Worm (Caenorhabditis elegans) whole organism, midembryonic: Measurements from ENCODE around the gene T20D4.12.
"Not testable (repeated sequence)": the region's sequence is repeated elsewhere in the genome, so short reads cannot be mapped to it uniquely, and the experiment has no call there.

Experiments used
- T22C8.4 ChIP-seq: fragments of 200-800 bp; sonication (Bioruptor generic); IDR thresholded peaks from 2 replicates; pipeline ENCODE4 v1.3.6; 2022; ENCODE audit warnings: missing genetic modification characterization, missing compliant biosample characterization
- cog-1 ChIP-seq: sonication (generic microtip); optimal IDR thresholded peaks from 2 replicates; lab custom pipeline; 2016; ENCODE audit warnings: missing genetic modification characterization, missing compliant biosample characterization
- flt-1 ChIP-seq: fragments of 200-800 bp; sonication (Bioruptor generic); IDR thresholded peaks from 2 replicates; pipeline ENCODE4 v1.3.6; 2022; ENCODE audit warnings: missing genetic modification characterization, missing compliant biosample characterization
- klf-2 ChIP-seq: fragments of 200-800 bp; sonication (Bioruptor generic); conservative IDR thresholded peaks from 2 replicates; pipeline ENCODE4 v1.3.6; 2022; ENCODE audit warnings: missing genetic modification reagents, missing genetic modification characterization, missing compliant biosample characterization
- med-1 ChIP-seq: sonication (generic microtip); optimal IDR thresholded peaks from 2 replicates; lab custom pipeline; 2017; ENCODE audit warnings: missing genetic modification characterization, mild to moderate bottlenecking, missing compliant biosample characterization, antibody characterized with exemption, missing genetic modification reagents; ENCODE audit not compliant: insufficient read depth
- ref-1 ChIP-seq: fragments of 200-800 bp; sonication (Bioruptor generic); conservative IDR thresholded peaks from 2 replicates; pipeline ENCODE4 v1.3.6; 2022; ENCODE audit warnings: missing genetic modification reagents, missing genetic modification characterization, missing compliant biosample characterization
- tab-1 ChIP-seq: fragments of 200-800 bp; sonication (Bioruptor generic); IDR thresholded peaks from 2 replicates; pipeline ENCODE4 v1.3.6; 2022; ENCODE audit warnings: missing genetic modification characterization, missing compliant biosample characterization
- ztf-23 ChIP-seq: fragments of 200-800 bp; sonication (Bioruptor generic); IDR thresholded peaks from 2 replicates; pipeline ENCODE4 v1.3.6; 2022; ENCODE audit warnings: missing genetic modification reagents, missing genetic modification characterization, missing compliant biosample characterization
- ztf-29 ChIP-seq: fragments of 200-800 bp; sonication (Bioruptor generic); IDR thresholded peaks from 2 replicates; pipeline ENCODE4 v1.3.6; 2022; ENCODE audit warnings: missing genetic modification reagents, missing genetic modification characterization, missing compliant biosample characterization

Gene T20D4.12

ce11 chrV:3396765-3397164 lies at the start of gene T20D4.12:
T20D4.12 (plus strand) TSS chrV:3397065.
- not testable (repeated sequence) for TF ChIP-seq ztf-29, tab-1, T22C8.4 (GFP tag; lab: Robert Waterston, UW)

- no peak for TF ChIP-seq T22C8.4 (GFP tag; lab: Robert Waterston, UW)
- TF ChIP-seq ref-1 (GFP tag; lab: Robert Waterston, UW): no peak
- no peak for TF ChIP-seq med-1 (GFP tag; lab: Kevin White, UChicago)
- TF ChIP-seq ztf-29 (GFP tag; lab: Robert Waterston, UW): no peak
- TF ChIP-seq klf-2: no peak
- TF ChIP-seq tab-1 (GFP tag; lab: Robert Waterston, UW): no peak
- no peak for TF ChIP-seq flt-1 (GFP tag; lab: Robert Waterston, UW)
- TF ChIP-seq ztf-23: no peak
- TF ChIP-seq cog-1 (tag; lab: Kevin White, UChicago): no peak
Observed at ce11 chrV:3347486-3347885, 49.4 kb upstream of the T20D4.12 start.

ce11 chrV:3349877-3350276 lies 47.0 kb upstream of the T20D4.12 start, which contains the start of gene C17B7.15:
C17B7.15 (plus strand) TSS chrV:3350177.
- no peak for TF ChIP-seq cog-1 (tag; lab: Kevin White, UChicago)
- TF ChIP-seq med-1 (GFP tag; lab: Kevin White, UChicago): no peak
- TF ChIP-seq ztf-29 (GFP tag; lab: Robert Waterston, UW): no peak
- TF ChIP-seq T22C8.4 (GFP tag; lab: Robert Waterston, UW): no peak
- no peak for TF ChIP-seq tab-1 (GFP tag; lab: Robert Waterston, UW)
- TF ChIP-seq flt-1 (GFP tag; lab: Robert Waterston, UW): no peak
- no peak for TF ChIP-seq ztf-23
- no peak for TF ChIP-seq klf-2
- no peak for TF ChIP-seq ref-1 (GFP tag; lab: Robert Waterston, UW)

ce11 chrV:3351266-3351665 lies 45.6 kb upstream of the T20D4.12 start, which contains the start of gene str-63:
str-63 (plus strand) TSS chrV:3351566.
- TF ChIP-seq ref-1 (GFP tag; lab: Robert Waterston, UW) (no peak), ztf-23 (no peak), cog-1 (tag; lab: Kevin White, UChicago) (no peak), ztf-29 (GFP tag; lab: Robert Waterston, UW) (no peak), T22C8.4 (GFP tag; lab: Robert Waterston, UW) (no peak), klf-2 (no peak), tab-1 (GFP tag; lab: Robert Waterston, UW) (no peak), med-1 (GFP tag; lab: Kevin White, UChicago) (no peak), flt-1 (GFP tag; lab: Robert Waterston, UW) (no peak)

ce11 chrV:3352925-3353324 lies 43.9 kb upstream of the T20D4.12 start, which contains the start of gene C17B7.12:
C17B7.12 (plus strand) TSS chrV:3353225.
- TF ChIP-seq cog-1 (tag; lab: Kevin White, UChicago): no peak
- no peak for TF ChIP-seq klf-2
- TF ChIP-seq tab-1 (GFP tag; lab: Robert Waterston, UW): no peak

DNA sequence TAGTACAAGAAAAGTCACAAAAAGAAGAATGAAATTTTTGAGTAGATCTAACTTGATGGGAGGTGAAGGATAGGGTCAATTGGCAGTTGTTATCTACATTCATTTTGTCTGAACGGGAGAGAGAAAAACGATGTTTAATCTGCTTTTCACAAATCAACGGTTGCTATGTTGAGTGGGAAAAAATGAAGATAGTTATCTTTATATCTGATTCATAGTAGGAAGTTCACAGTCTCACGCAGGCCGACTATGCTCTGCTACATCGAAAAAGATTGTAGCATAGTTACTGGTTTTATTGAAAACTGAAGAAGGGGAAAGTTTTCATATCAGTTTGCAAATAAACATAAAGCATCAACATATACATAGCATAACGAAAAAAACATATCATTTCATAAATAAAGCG lies 41.3 kb upstream of the T20D4.12 start:
- no peak for TF ChIP-seq med-1 (GFP tag; lab: Kevin White, UChicago)
- no peak for TF ChIP-seq ztf-23
- TF ChIP-seq ref-1 (GFP tag; lab: Robert Waterston, UW): no peak
- no peak for TF ChIP-seq cog-1 (tag; lab: Kevin White, UChicago)
- no peak for TF ChIP-seq flt-1 (GFP tag; lab: Robert Waterston, UW)
- no peak for TF ChIP-seq ztf-29 (GFP tag; lab: Robert Waterston, UW)
- no peak for TF ChIP-seq tab-1 (GFP tag; lab: Robert Waterston, UW)
- no peak for TF ChIP-seq T22C8.4 (GFP tag; lab: Robert Waterston, UW)
- TF ChIP-seq klf-2: no peak

DNA sequence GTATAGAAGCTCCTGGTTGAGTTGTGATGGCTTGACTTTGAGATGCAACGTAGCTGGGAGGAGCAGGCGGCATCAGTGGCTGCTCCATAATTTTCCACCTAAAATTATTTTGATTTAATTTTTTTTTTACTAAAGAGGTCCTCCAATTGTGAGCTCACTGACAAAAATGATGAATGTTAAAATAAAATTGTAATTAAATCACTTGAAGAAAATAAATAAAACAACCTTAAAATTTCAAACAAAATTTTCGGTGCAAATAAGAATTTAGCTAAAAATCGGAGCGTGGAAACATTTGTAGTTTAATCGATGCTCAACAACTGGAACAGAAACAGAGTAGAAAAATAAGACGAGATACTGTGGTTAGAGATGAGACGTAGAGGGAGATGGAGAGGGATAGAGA lies 39.8 kb upstream of the T20D4.12 start, which contains the start of gene scrm-3:
Gene scrm-3 (minus strand): TSS at position 101 of the 400 bp plus-strand sequence.
- TF ChIP-seq flt-1 (GFP tag; lab: Robert Waterston, UW): no peak
- no peak for TF ChIP-seq cog-1 (tag; lab: Kevin White, UChicago)
- no peak for TF ChIP-seq tab-1 (GFP tag; lab: Robert Waterston, UW)
- no peak for TF ChIP-seq ztf-29 (GFP tag; lab: Robert Waterston, UW)
- TF ChIP-seq T22C8.4 (GFP tag; lab: Robert Waterston, UW): no peak
- TF ChIP-seq klf-2: no peak
- no peak for TF ChIP-seq ref-1 (GFP tag; lab: Robert Waterston, UW)
- no peak for TF ChIP-seq ztf-23
- no peak for TF ChIP-seq med-1 (GFP tag; lab: Kevin White, UChicago)

- TF ChIP-seq ref-1 (GFP tag; lab: Robert Waterston, UW) (no peak), cog-1 (tag; lab: Kevin White, UChicago) (no peak), med-1 (GFP tag; lab: Kevin White, UChicago) (no peak), tab-1 (GFP tag; lab: Robert Waterston, UW) (no peak), flt-1 (GFP tag; lab: Robert Waterston, UW) (no peak), T22C8.4 (GFP tag; lab: Robert Waterston, UW) (no peak), ztf-23 (no peak), ztf-29 (GFP tag; lab: Robert Waterston, UW) (no peak), klf-2 (no peak)
Observed at ce11 chrV:3358267-3358666, 38.6 kb upstream of the T20D4.12 start, which contains the start of gene C04E12.5. C04E12.5 (plus strand) TSS chrV:3358567.

ce11 chrV:3361633-3362032 lies 35.2 kb upstream of the T20D4.12 start:
- TF ChIP-seq med-1 (GFP tag; lab: Kevin White, UChicago): no peak
- no peak for TF ChIP-seq T22C8.4 (GFP tag; lab: Robert Waterston, UW)
- no peak for TF ChIP-seq ref-1 (GFP tag; lab: Robert Waterston, UW)
- no peak for TF ChIP-seq tab-1 (GFP tag; lab: Robert Waterston, UW)
- TF ChIP-seq ztf-23: no peak
- no peak for TF ChIP-seq flt-1 (GFP tag; lab: Robert Waterston, UW)
- no peak for TF ChIP-seq cog-1 (tag; lab: Kevin White, UChicago)
- no peak for TF ChIP-seq ztf-29 (GFP tag; lab: Robert Waterston, UW)
- TF ChIP-seq klf-2: no peak
